Worm (Caenorhabditis elegans) whole organism, young adult: ENCODE results near the gene best-2.
A peak's percentile ranks its signal among the peaks of the same experiment; 100 is the strongest.

Source experiments
- B0035.1 ChIP-seq: sonication (generic microtip); optimal IDR thresholded peaks from 2 replicates; lab custom pipeline; 2016; ENCODE audit warnings: missing genetic modification characterization, mild to moderate bottlenecking, missing compliant biosample characterization, missing genotype, missing genetic modification reagents
- B0336.3 ChIP-seq: fragments of 200-800 bp; sonication (Bioruptor generic); IDR thresholded peaks from 2 replicates; pipeline ENCODE4 v1.3.6; 2022; ENCODE audit warnings: missing genetic modification characterization, missing compliant biosample characterization
- D2030.7 ChIP-seq: fragments of 200-800 bp; sonication (Bioruptor generic); IDR thresholded peaks from 2 replicates; pipeline ENCODE4 v1.3.6; 2022; ENCODE audit warnings: missing genetic modification reagents, missing genetic modification characterization, missing compliant biosample characterization
- F33H1.4 ChIP-seq: fragments of 200-800 bp; sonication (Bioruptor generic); IDR thresholded peaks from 2 replicates; pipeline ENCODE4 v1.3.6; 2022; ENCODE audit warnings: missing genetic modification reagents, missing genetic modification characterization, missing compliant biosample characterization
- K11D2.4 ChIP-seq: fragments of 200-800 bp; sonication (Bioruptor generic); IDR thresholded peaks from 2 replicates; pipeline ENCODE4 v1.3.6; 2022; ENCODE audit warnings: missing genetic modification reagents, missing genetic modification characterization, missing compliant biosample characterization
- T07F8.4 ChIP-seq: sonication (generic microtip); optimal IDR thresholded peaks from 2 replicates; lab custom pipeline; 2016; ENCODE audit warnings: mild to moderate bottlenecking, missing genetic modification characterization, moderate library complexity, missing compliant biosample characterization
- Y56A3A.18 ChIP-seq: fragments of 200-800 bp; sonication (Bioruptor generic); IDR thresholded peaks from 2 replicates; pipeline ENCODE4 v1.3.6; 2022; ENCODE audit warnings: missing genetic modification reagents, missing genetic modification characterization, missing compliant biosample characterization
- akir-1 ChIP-seq: fragments of 200-800 bp; sonication (Bioruptor generic); optimal IDR thresholded peaks from 2 replicates; lab custom pipeline; 2018; ENCODE audit warnings: mild to moderate bottlenecking, missing genetic modification characterization, moderate library complexity, missing compliant biosample characterization
- ama-1 ChIP-seq, 3 experiments: fragments of 150-350 bp in 1 of 3; sonication (generic microtip) in 2 of 3; optimal IDR thresholded peaks; 2 replicates each; lab custom pipeline; 2014 to 2018; ENCODE audit warnings: missing biosample characterization in 2 of 3, missing genetic modification characterization in 2 of 3, missing genetic modification reagents in 2 of 3
- atf-7 ChIP-seq: sonication (generic microtip); optimal IDR thresholded peaks from 2 replicates; lab custom pipeline; 2017; ENCODE audit warnings: mild to moderate bottlenecking, missing genetic modification characterization, missing compliant biosample characterization
- attf-6 ChIP-seq: fragments of 200-800 bp; sonication (Bioruptor generic); IDR thresholded peaks from 2 replicates; pipeline ENCODE4 v1.3.6; 2022; ENCODE audit warnings: missing genetic modification reagents, missing genetic modification characterization, missing compliant biosample characterization
- bed-2 ChIP-seq: fragments of 200-800 bp; sonication (Bioruptor generic); IDR thresholded peaks from 2 replicates; pipeline ENCODE4 v1.3.6; 2022; ENCODE audit warnings: missing genetic modification reagents, missing genetic modification characterization, missing compliant biosample characterization
- ceh-27 ChIP-seq: fragments of 200-800 bp; sonication (Bioruptor generic); optimal IDR thresholded peaks from 2 replicates; lab custom pipeline; 2018; ENCODE audit warnings: mild to moderate bottlenecking, missing genetic modification characterization, moderate library complexity, missing compliant biosample characterization
- ceh-91 ChIP-seq: fragments of 200-800 bp; sonication (Bioruptor generic); IDR thresholded peaks from 2 replicates; pipeline ENCODE4 v1.3.6; 2022; ENCODE audit warnings: missing genetic modification reagents, missing genetic modification characterization, missing compliant biosample characterization
- die-1 ChIP-seq: sonication (generic microtip); optimal IDR thresholded peaks from 2 replicates; lab custom pipeline; 2016; ENCODE audit warnings: missing genotype, mild to moderate bottlenecking, missing genetic modification characterization, missing compliant biosample characterization
- efl-1 ChIP-seq: fragments of 150-350 bp; optimal IDR thresholded peaks from 2 replicates; lab custom pipeline; 2014; ENCODE audit warnings: missing biosample characterization, missing genetic modification reagents, missing genetic modification characterization
- egl-44 ChIP-seq: fragments of 200-800 bp; sonication (Bioruptor generic); IDR thresholded peaks from 2 replicates; pipeline ENCODE4 v1.3.6; 2022; ENCODE audit warnings: missing genetic modification reagents, missing genetic modification characterization, missing compliant biosample characterization
- egrh-3 ChIP-seq: fragments of 200-800 bp; sonication (Bioruptor generic); IDR thresholded peaks from 2 replicates; pipeline ENCODE4 v1.3.6; 2022; ENCODE audit warnings: missing genetic modification reagents, missing genetic modification characterization, missing compliant biosample characterization
- fkh-3 ChIP-seq: sonication (generic microtip); optimal IDR thresholded peaks from 2 replicates; lab custom pipeline; 2016; ENCODE audit warnings: mild to moderate bottlenecking, missing genetic modification characterization, missing compliant biosample characterization
- gei-17 ChIP-seq: fragments of 200-800 bp; sonication (Bioruptor generic); optimal IDR thresholded peaks from 2 replicates; lab custom pipeline; 2018; ENCODE audit warnings: mild to moderate bottlenecking, missing genetic modification characterization, missing compliant biosample characterization
- lin-35 ChIP-seq, 3 experiments: fragments of 150-350 bp in 2 of 3; sonication (generic microtip) in 1 of 3; optimal IDR thresholded peaks; 2 replicates each; lab custom pipeline; 2014 to 2018; ENCODE audit warnings: missing biosample characterization in 3 of 3, missing genetic modification characterization in 3 of 3, missing genetic modification reagents in 3 of 3
- lin-54 ChIP-seq: fragments of 200-800 bp; sonication (Bioruptor generic); optimal IDR thresholded peaks from 2 replicates; lab custom pipeline; 2018; ENCODE audit warnings: mild to moderate bottlenecking, missing genetic modification characterization, missing compliant biosample characterization
- lsl-1 ChIP-seq: fragments of 200-800 bp; sonication (Bioruptor generic); optimal IDR thresholded peaks from 2 replicates; lab custom pipeline; 2018; ENCODE audit warnings: mild to moderate bottlenecking, missing genetic modification characterization, moderate library complexity, missing compliant biosample characterization
- madf-6 ChIP-seq: fragments of 200-800 bp; sonication (Bioruptor generic); IDR thresholded peaks from 2 replicates; pipeline ENCODE4 v1.3.6; 2022; ENCODE audit warnings: missing genetic modification reagents, missing genetic modification characterization, missing compliant biosample characterization
- madf-8 ChIP-seq: fragments of 200-800 bp; sonication (Bioruptor generic); conservative IDR thresholded peaks from 2 replicates; pipeline ENCODE4 v1.3.6; 2022; ENCODE audit warnings: missing genetic modification reagents, missing genetic modification characterization, missing compliant biosample characterization
- nfyb-1 ChIP-seq: fragments of 200-800 bp; sonication (Bioruptor generic); IDR thresholded peaks from 2 replicates; pipeline ENCODE4 v1.3.6; 2022; ENCODE audit warnings: missing genetic modification reagents, missing genetic modification characterization, missing compliant biosample characterization
- rcor-1 ChIP-seq: fragments of 200-800 bp; sonication (Bioruptor generic); IDR thresholded peaks from 2 replicates; pipeline ENCODE4 v1.3.6; 2022; ENCODE audit warnings: missing genetic modification reagents, missing genetic modification characterization, missing compliant biosample characterization
- repo-1 ChIP-seq: sonication (generic microtip); optimal IDR thresholded peaks from 2 replicates; lab custom pipeline; 2017; ENCODE audit warnings: mild to moderate bottlenecking, missing genetic modification characterization, missing compliant biosample characterization
- snpc-1.3 ChIP-seq: sonication (generic microtip); optimal IDR thresholded peaks from 2 replicates; lab custom pipeline; 2017; ENCODE audit warnings: missing genetic modification characterization, mild to moderate bottlenecking, missing compliant biosample characterization, antibody characterized with exemption, moderate library complexity, missing genotype, missing genetic modification reagents; ENCODE audit not compliant: insufficient read depth
- snpc-4 ChIP-seq, 5 experiments: fragments of 150-350 bp in 1 of 5; sonication (generic microtip) in 4 of 5; optimal IDR thresholded peaks; 2 replicates each; lab custom pipeline; 2014 to 2018; ENCODE audit warnings: missing genetic modification characterization in 5 of 5, missing biosample characterization in 3 of 5, antibody characterized with exemption in 2 of 5, mild to moderate bottlenecking in 2 of 5, missing compliant biosample characterization in 2 of 5, missing genotype in 2 of 5, moderate library complexity in 2 of 5, missing genetic modification reagents in 1 of 5
- tbp1 ChIP-seq: fragments of 200-800 bp; sonication (Bioruptor generic); optimal IDR thresholded peaks from 2 replicates; lab custom pipeline; 2018; ENCODE audit warnings: mild to moderate bottlenecking, missing genetic modification characterization, missing compliant biosample characterization
- xnd-1 ChIP-seq: sonication (generic microtip); optimal IDR thresholded peaks from 2 replicates; lab custom pipeline; 2016; ENCODE audit warnings: missing genotype, missing genetic modification reagents, missing genetic modification characterization, missing compliant biosample characterization
- ztf-18 ChIP-seq: sonication (generic microtip); optimal IDR thresholded peaks from 2 replicates; lab custom pipeline; 2016; ENCODE audit warnings: missing genotype, mild to moderate bottlenecking, missing genetic modification characterization, missing compliant biosample characterization
- ztf-25 ChIP-seq: fragments of 200-800 bp; sonication (Bioruptor generic); IDR thresholded peaks from 2 replicates; pipeline ENCODE4 v1.3.6; 2022; ENCODE audit warnings: missing genetic modification reagents, missing genetic modification characterization, missing compliant biosample characterization

best-2 gene

DNA sequence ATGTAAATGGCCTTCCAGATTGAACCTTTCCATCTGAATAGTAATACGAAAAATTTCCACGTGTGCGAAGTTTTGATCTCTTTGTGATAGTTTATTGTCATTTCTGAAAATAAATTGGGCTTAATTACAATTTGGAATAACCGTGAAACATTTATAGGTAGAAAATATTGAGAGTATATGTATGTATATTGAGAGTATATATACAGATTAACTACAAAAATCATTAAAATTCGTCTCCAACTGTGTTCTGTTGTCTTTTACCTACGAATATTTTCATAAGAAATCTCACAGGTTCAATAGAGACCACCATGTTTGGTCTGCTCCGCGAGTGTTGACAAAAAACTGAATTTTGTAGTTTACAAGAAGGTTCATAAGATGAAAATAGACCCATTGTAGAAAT is at the start of gene best-2:
Gene best-2 (minus strand): TSS at position 101 of the 400 bp plus-strand sequence.
- TF ChIP-seq lin-35 (GFP tag; optimal IDR thresholded peaks at IDR 0.05; lab: Kevin White, UChicago) (no peak), nfyb-1 (no peak)

DNA sequence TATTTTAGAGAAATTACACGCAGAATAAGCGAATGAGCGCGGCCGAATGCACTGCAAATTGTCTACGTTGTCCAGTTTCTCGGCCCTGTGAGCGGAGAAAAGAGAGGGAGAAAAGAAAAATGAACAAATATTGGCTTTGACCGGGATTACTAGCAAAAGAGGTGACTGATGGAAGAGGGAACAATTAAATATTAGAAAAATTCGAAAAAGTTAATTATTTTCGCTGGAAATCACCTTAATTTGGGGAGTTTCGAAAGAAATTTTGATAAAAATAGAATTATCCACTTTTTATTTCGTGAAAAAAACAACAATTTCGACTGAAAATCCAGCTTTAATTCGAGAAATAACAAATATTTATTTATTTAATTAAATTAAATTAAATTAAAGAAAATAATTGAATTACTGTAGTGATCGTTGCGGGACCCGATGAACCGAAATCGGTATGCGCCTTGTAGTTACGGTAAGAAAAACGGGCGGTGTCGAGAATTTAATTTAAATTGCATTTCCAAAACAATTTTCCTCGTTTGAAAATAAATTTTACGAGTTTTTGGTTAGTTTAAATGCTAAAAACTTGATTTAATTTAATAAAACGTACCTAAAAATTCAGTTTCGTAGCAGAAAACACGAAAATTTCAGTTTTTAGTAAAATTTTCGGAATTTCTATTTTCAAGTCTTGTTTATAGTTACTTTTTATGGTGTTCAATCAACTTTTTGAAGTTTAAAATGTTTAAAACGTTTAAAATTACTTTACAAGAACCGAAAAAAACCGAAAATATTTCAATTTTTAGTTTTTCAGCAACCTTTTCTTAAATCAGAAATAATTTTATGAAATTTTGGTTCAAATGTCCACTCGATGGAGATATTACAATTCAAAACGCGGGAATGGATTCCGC is 41.8 kb upstream of the best-2 start, which contains the start of the genes crld-1 and msh-5:
Gene crld-1 (minus strand): TSS at position 51 of the 893 bp plus-strand sequence.
Gene msh-5 (plus strand): TSS at position 843 of the 893 bp plus-strand sequence.
- TF ChIP-seq F33H1.4 (GFP tag; lab: Robert Waterston, UW) (peak; percentile 93), akir-1 (GFP tag; lab: Kevin White, UChicago) (no peak), lsl-1 (GFP tag; lab: Kevin White, UChicago) (peak; percentile 97), snpc-1.3 (tag; lab: Kevin White, UChicago) (peak; percentile 32), fkh-3 (tag; lab: Kevin White, UChicago) (no peak), bed-2 (no peak), atf-7 (tag; lab: Kevin White, UChicago) (no peak), attf-6 (GFP tag; lab: Robert Waterston, UW) (peak; percentile 71; the same call in 1 of the 2 replicates), madf-6 (GFP tag; lab: Robert Waterston, UW) (peak; percentile 90), egl-44 (GFP tag; lab: Robert Waterston, UW) (no peak), D2030.7 (GFP tag; lab: Robert Waterston, UW) (peak; percentile 54), xnd-1 (tag; lab: Kevin White, UChicago) (peak; percentile 81), madf-8 (peak; percentile 82), die-1 (no peak), ceh-27 (GFP tag; lab: Kevin White, UChicago) (no peak), rcor-1 (0 out of 2 replicates have a peak, but pooled peaks have one; percentile 43), ama-1 (optimal IDR thresholded peaks at IDR 0.05; lab: Kevin White, UChicago) (no peak), ama-1 (GFP tag; optimal IDR thresholded peaks at IDR 0.05; lab: Kevin White, UChicago) (no peak), repo-1 (tag; lab: Kevin White, UChicago) (no peak), efl-1 (GFP tag; lab: Kevin White, UChicago) (peak; percentile 38), B0336.3 (GFP tag; lab: Robert Waterston, UW) (no peak), gei-17 (GFP tag; lab: Kevin White, UChicago) (no peak), ceh-91 (peak; percentile 51; the same call in 1 of the 2 replicates), ztf-18 (tag; lab: Kevin White, UChicago) (no peak), snpc-4 (GFP tag; optimal IDR thresholded peaks at IDR 0.05; lab: Kevin White, UChicago) (peak; percentile 36), snpc-4 (tag; optimal IDR thresholded peaks at IDR 0.05; lab: Kevin White, UChicago) (peak in 1 of 4 experiments; percentile 69), K11D2.4 (GFP tag; lab: Robert Waterston, UW) (no peak), T07F8.4 (no peak), ztf-25 (GFP tag; lab: Robert Waterston, UW) (no peak), tbp1 (GFP tag; lab: Kevin White, UChicago) (peak; percentile 29), Y56A3A.18 (GFP tag; lab: Robert Waterston, UW) (no peak), lin-54 (GFP tag; lab: Kevin White, UChicago) (peak; percentile 63), B0035.1 (tag; lab: Kevin White, UChicago) (no peak), egrh-3 (GFP tag; lab: Robert Waterston, UW) (no peak)
